Worm (Caenorhabditis elegans) whole organism, late embryonic: ENCODE measurements around the gene amdh-1.

ENCODE experiments used
- dmd-4 ChIP-seq: sonication (generic microtip); optimal IDR thresholded peaks from 2 replicates; lab custom pipeline; 2016; ENCODE audit warnings: borderline replicate concordance, missing genetic modification characterization, missing compliant biosample characterization
- fkh-6 ChIP-seq: sonication (generic microtip); optimal IDR thresholded peaks from 2 replicates; lab custom pipeline; 2016; ENCODE audit warnings: missing genetic modification characterization, missing compliant biosample characterization
- gmeb-2 ChIP-seq: sonication (generic microtip); optimal IDR thresholded peaks from 2 replicates; lab custom pipeline; 2016; ENCODE audit warnings: missing genetic modification characterization, inconsistent platforms, missing compliant biosample characterization

DNA sequence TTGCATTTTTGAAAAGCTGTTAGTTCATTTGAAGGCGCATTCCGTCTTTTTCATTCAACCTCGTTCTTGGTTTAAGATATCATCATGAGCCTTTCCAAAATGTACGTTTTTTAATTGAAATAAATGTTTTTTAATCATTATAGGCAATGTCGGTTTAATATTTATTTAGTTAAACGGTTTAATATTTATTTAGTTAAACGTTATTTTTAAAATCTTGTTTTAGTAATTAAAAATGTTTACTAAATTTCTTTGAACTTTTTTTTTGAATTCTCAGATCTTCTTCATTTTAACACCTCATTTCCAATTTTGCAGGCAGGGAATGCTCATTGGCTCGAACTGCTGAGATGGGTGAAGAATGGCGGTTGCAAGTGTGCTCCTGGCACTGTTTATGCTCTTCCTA lies 57.5 kb downstream of the amdh-1 start, which contains the start of gene gar-2:
- no peak for TF ChIP-seq gmeb-2 (tag; lab: Kevin White, UChicago)
- no peak for TF ChIP-seq fkh-6 (tag; lab: Kevin White, UChicago)
- TF ChIP-seq dmd-4 (tag; lab: Kevin White, UChicago), result no peak
